Worm (Caenorhabditis elegans) whole organism, L1 larva: ENCODE results near the gene gop-1.

ENCODE experiments used
- aha-1 ChIP-seq: fragments of 150-350 bp; optimal IDR thresholded peaks from 2 replicates; lab custom pipeline; 2014; ENCODE audit warnings: missing biosample characterization, missing genetic modification characterization
- lin-13 ChIP-seq: fragments of 150-350 bp; optimal IDR thresholded peaks from 2 replicates; lab custom pipeline; 2014; ENCODE audit warnings: missing biosample characterization, missing genetic modification reagents, missing genetic modification characterization
- nhr-12 ChIP-seq: sonication (generic microtip); optimal IDR thresholded peaks from 2 replicates; lab custom pipeline; 2017; ENCODE audit warnings: missing biosample characterization, missing genetic modification characterization
- snpc-4 ChIP-seq: fragments of 150-350 bp; optimal IDR thresholded peaks from 2 replicates; lab custom pipeline; 2014; ENCODE audit warnings: missing biosample characterization, missing genetic modification characterization

ce11 chrIII:5241854-5242253 is 12.4 kb upstream of the gop-1 start:
- TF ChIP-seq aha-1 (tag; lab: Kevin White, UChicago) = no peak
- no peak for TF ChIP-seq snpc-4 (tag; lab: Kevin White, UChicago)
- no peak for TF ChIP-seq lin-13 (GFP tag; lab: Kevin White, UChicago)
- TF ChIP-seq nhr-12 (tag; lab: Kevin White, UChicago) = no peak
